Worm (Caenorhabditis elegans) whole organism, young adult: Measurements from ENCODE around the gene twk-31.

ENCODE experiments used
- B0035.1 ChIP-seq: sonication (generic microtip); optimal IDR thresholded peaks from 2 replicates; lab custom pipeline; 2016; ENCODE audit warnings: missing genetic modification characterization, mild to moderate bottlenecking, missing compliant biosample characterization, missing genotype, missing genetic modification reagents
- F33H1.4 ChIP-seq: fragments of 200-800 bp; sonication (Bioruptor generic); IDR thresholded peaks from 2 replicates; pipeline ENCODE4 v1.3.6; 2022; ENCODE audit warnings: missing genetic modification reagents, missing genetic modification characterization, missing compliant biosample characterization
- F37B4.10 ChIP-seq: fragments of 200-800 bp; sonication (Bioruptor generic); IDR thresholded peaks from 2 replicates; pipeline ENCODE4 v1.3.6; 2022; ENCODE audit warnings: missing genetic modification characterization, missing compliant biosample characterization
- F55B11.4 ChIP-seq: sonication (generic microtip); optimal IDR thresholded peaks from 2 replicates; lab custom pipeline; 2016; ENCODE audit warnings: missing compliant biosample characterization, missing genetic modification characterization, borderline replicate concordance; ENCODE audit not compliant: insufficient read depth
- K12H6.12 ChIP-seq: fragments of 200-800 bp; sonication (Bioruptor generic); optimal IDR thresholded peaks from 2 replicates; lab custom pipeline; 2018; ENCODE audit warnings: mild to moderate bottlenecking, missing genetic modification characterization, missing compliant biosample characterization
- Y53F4B.3 ChIP-seq: fragments of 200-800 bp; sonication (Bioruptor generic); IDR thresholded peaks from 2 replicates; pipeline ENCODE4 v1.3.6; 2022; ENCODE audit warnings: missing genetic modification reagents, missing genetic modification characterization, missing compliant biosample characterization
- attf-5 ChIP-seq: fragments of 200-800 bp; sonication (Bioruptor generic); optimal IDR thresholded peaks from 2 replicates; lab custom pipeline; 2018; ENCODE audit warnings: mild to moderate bottlenecking, missing genetic modification characterization, missing compliant biosample characterization
- attf-6 ChIP-seq: fragments of 200-800 bp; sonication (Bioruptor generic); IDR thresholded peaks from 2 replicates; pipeline ENCODE4 v1.3.6; 2022; ENCODE audit warnings: missing genetic modification reagents, missing genetic modification characterization, missing compliant biosample characterization
- bed-1 ChIP-seq: fragments of 200-800 bp; sonication (Bioruptor generic); IDR thresholded peaks from 2 replicates; pipeline ENCODE4 v1.3.6; 2022; ENCODE audit warnings: missing genetic modification reagents, missing genetic modification characterization, missing compliant biosample characterization
- bed-2 ChIP-seq: fragments of 200-800 bp; sonication (Bioruptor generic); IDR thresholded peaks from 2 replicates; pipeline ENCODE4 v1.3.6; 2022; ENCODE audit warnings: missing genetic modification reagents, missing genetic modification characterization, missing compliant biosample characterization
- ceh-100 ChIP-seq: fragments of 200-800 bp; sonication (Bioruptor generic); IDR thresholded peaks from 2 replicates; pipeline ENCODE4 v1.3.6; 2022; ENCODE audit warnings: missing genetic modification reagents, missing genetic modification characterization, missing compliant biosample characterization
- ceh-79 ChIP-seq: sonication (generic microtip); optimal IDR thresholded peaks from 2 replicates; lab custom pipeline; 2017; ENCODE audit warnings: mild to moderate bottlenecking, missing genetic modification characterization, missing compliant biosample characterization
- chd-7 ChIP-seq: sonication (generic microtip); optimal IDR thresholded peaks from 2 replicates; lab custom pipeline; 2016; ENCODE audit warnings: mild to moderate bottlenecking, missing genetic modification characterization, moderate library complexity, missing compliant biosample characterization
- efl-1 ChIP-seq: fragments of 150-350 bp; optimal IDR thresholded peaks from 2 replicates; lab custom pipeline; 2014; ENCODE audit warnings: missing biosample characterization, missing genetic modification reagents, missing genetic modification characterization
- egl-44 ChIP-seq: fragments of 200-800 bp; sonication (Bioruptor generic); IDR thresholded peaks from 2 replicates; pipeline ENCODE4 v1.3.6; 2022; ENCODE audit warnings: missing genetic modification reagents, missing genetic modification characterization, missing compliant biosample characterization
- egrh-3 ChIP-seq: fragments of 200-800 bp; sonication (Bioruptor generic); IDR thresholded peaks from 2 replicates; pipeline ENCODE4 v1.3.6; 2022; ENCODE audit warnings: missing genetic modification reagents, missing genetic modification characterization, missing compliant biosample characterization
- gei-17 ChIP-seq: fragments of 200-800 bp; sonication (Bioruptor generic); optimal IDR thresholded peaks from 2 replicates; lab custom pipeline; 2018; ENCODE audit warnings: mild to moderate bottlenecking, missing genetic modification characterization, missing compliant biosample characterization
- hmg-1.2 ChIP-seq: fragments of 200-800 bp; sonication (Bioruptor generic); IDR thresholded peaks from 2 replicates; pipeline ENCODE4 v1.3.6; 2022; ENCODE audit warnings: missing genetic modification reagents, missing genetic modification characterization, missing compliant biosample characterization
- hrde-1 ChIP-seq: sonication (generic microtip); optimal IDR thresholded peaks from 2 replicates; lab custom pipeline; 2016; ENCODE audit warnings: missing genetic modification characterization, mild to moderate bottlenecking, missing compliant biosample characterization, moderate library complexity, missing genotype, missing genetic modification reagents, borderline replicate concordance
- let-607 ChIP-seq, 2 experiments: fragments of 200-800 bp in 1 of 2; sonication (Bioruptor generic) in 1 of 2; sonication (generic microtip) in 1 of 2; optimal IDR thresholded peaks; 2 replicates each; lab custom pipeline; 2016 to 2018; ENCODE audit warnings: mild to moderate bottlenecking in 2 of 2, missing compliant biosample characterization in 2 of 2, missing genetic modification characterization in 2 of 2, moderate library complexity in 2 of 2, missing genotype in 1 of 2
- lin-54 ChIP-seq: fragments of 200-800 bp; sonication (Bioruptor generic); optimal IDR thresholded peaks from 2 replicates; lab custom pipeline; 2018; ENCODE audit warnings: mild to moderate bottlenecking, missing genetic modification characterization, missing compliant biosample characterization
- lsl-1 ChIP-seq: fragments of 200-800 bp; sonication (Bioruptor generic); optimal IDR thresholded peaks from 2 replicates; lab custom pipeline; 2018; ENCODE audit warnings: mild to moderate bottlenecking, missing genetic modification characterization, moderate library complexity, missing compliant biosample characterization
- lsy-27 ChIP-seq: sonication (generic microtip); optimal IDR thresholded peaks from 2 replicates; lab custom pipeline; 2017; ENCODE audit warnings: missing genetic modification characterization, mild to moderate bottlenecking, missing compliant biosample characterization, antibody characterized with exemption, missing genotype, borderline replicate concordance; ENCODE audit not compliant: insufficient read depth
- mel-28 ChIP-seq: sonication (generic microtip); optimal IDR thresholded peaks from 2 replicates; lab custom pipeline; 2016; ENCODE audit warnings: borderline replicate concordance, mild to moderate bottlenecking, missing genetic modification characterization, missing compliant biosample characterization
- nhr-120 ChIP-seq: fragments of 200-800 bp; sonication (Bioruptor generic); IDR thresholded peaks from 2 replicates; pipeline ENCODE4 v1.3.6; 2022; ENCODE audit warnings: missing genetic modification characterization, missing compliant biosample characterization
- nhr-27 ChIP-seq: fragments of 200-800 bp; sonication (Bioruptor generic); optimal IDR thresholded peaks from 2 replicates; lab custom pipeline; 2018; ENCODE audit warnings: mild to moderate bottlenecking, missing genetic modification characterization, moderate library complexity, missing compliant biosample characterization
- sdz-38 ChIP-seq: sonication (generic microtip); optimal IDR thresholded peaks from 2 replicates; lab custom pipeline; 2016; ENCODE audit warnings: missing genotype, missing genetic modification characterization, missing compliant biosample characterization
- sea-2 ChIP-seq: fragments of 200-800 bp; sonication (Bioruptor generic); IDR thresholded peaks from 2 replicates; pipeline ENCODE4 v1.3.6; 2022; ENCODE audit warnings: missing genetic modification characterization, missing compliant biosample characterization
- snpc-4 ChIP-seq, 5 experiments: fragments of 150-350 bp in 1 of 5; sonication (generic microtip) in 4 of 5; optimal IDR thresholded peaks; 2 replicates each; lab custom pipeline; 2014 to 2018; ENCODE audit warnings: missing genetic modification characterization in 5 of 5, missing biosample characterization in 3 of 5, antibody characterized with exemption in 2 of 5, mild to moderate bottlenecking in 2 of 5, missing compliant biosample characterization in 2 of 5, missing genotype in 2 of 5, moderate library complexity in 2 of 5, missing genetic modification reagents in 1 of 5
- tbp1 ChIP-seq: fragments of 200-800 bp; sonication (Bioruptor generic); optimal IDR thresholded peaks from 2 replicates; lab custom pipeline; 2018; ENCODE audit warnings: mild to moderate bottlenecking, missing genetic modification characterization, missing compliant biosample characterization
- tlf-1 ChIP-seq: fragments of 200-800 bp; sonication (Bioruptor generic); optimal IDR thresholded peaks from 2 replicates; lab custom pipeline; 2018; ENCODE audit warnings: mild to moderate bottlenecking, missing genetic modification characterization, missing compliant biosample characterization
- unc-62 ChIP-seq: fragments of 150-350 bp; optimal IDR thresholded peaks from 2 replicates; lab custom pipeline; 2014; ENCODE audit warnings: missing biosample characterization, missing genetic modification reagents, missing genetic modification characterization
- xnd-1 ChIP-seq: sonication (generic microtip); optimal IDR thresholded peaks from 2 replicates; lab custom pipeline; 2016; ENCODE audit warnings: missing genotype, missing genetic modification reagents, missing genetic modification characterization, missing compliant biosample characterization
- zfh-2 ChIP-seq: fragments of 200-800 bp; sonication (Bioruptor generic); conservative IDR thresholded peaks from 2 replicates; pipeline ENCODE4 v1.3.6; 2022; ENCODE audit warnings: missing genetic modification reagents, missing genetic modification characterization, missing compliant biosample characterization
- ztf-22 ChIP-seq: fragments of 200-800 bp; sonication (Bioruptor generic); optimal IDR thresholded peaks from 2 replicates; lab custom pipeline; 2018; ENCODE audit warnings: mild to moderate bottlenecking, missing genetic modification characterization, moderate library complexity, missing compliant biosample characterization
- ztf-25 ChIP-seq: fragments of 200-800 bp; sonication (Bioruptor generic); IDR thresholded peaks from 2 replicates; pipeline ENCODE4 v1.3.6; 2022; ENCODE audit warnings: missing genetic modification reagents, missing genetic modification characterization, missing compliant biosample characterization
- ztf-28 ChIP-seq: fragments of 200-800 bp; sonication (Bioruptor generic); IDR thresholded peaks from 2 replicates; pipeline ENCODE4 v1.3.6; 2022; ENCODE audit warnings: missing genetic modification reagents, missing genetic modification characterization, missing compliant biosample characterization

The twk-31 gene

DNA sequence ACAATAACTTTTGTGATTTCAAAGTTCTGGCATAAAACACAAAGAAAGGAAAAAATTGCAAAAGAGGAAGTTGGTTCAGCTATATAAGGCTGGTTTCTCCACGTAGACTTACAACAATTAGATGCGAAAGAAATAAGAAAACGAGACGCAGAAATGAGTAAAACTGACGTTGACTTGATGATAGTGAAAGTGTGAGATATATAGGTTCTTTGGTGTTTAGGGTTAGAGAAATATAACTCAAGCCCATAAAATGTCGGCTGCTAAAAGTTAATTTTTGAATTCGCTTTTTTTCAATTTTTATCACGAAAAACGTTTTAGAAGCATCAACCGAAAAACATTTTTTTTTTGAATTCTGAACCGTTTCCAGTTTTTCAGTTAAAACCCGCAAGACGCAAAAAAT lies 32.0 kb upstream of the twk-31 start:
- TF ChIP-seq snpc-4 (GFP tag; optimal IDR thresholded peaks at IDR 0.05; lab: Kevin White, UChicago) = no peak
- TF ChIP-seq snpc-4 (tag; optimal IDR thresholded peaks at IDR 0.05; lab: Kevin White, UChicago) = peak in 1 of 4 experiments; percentile 16
- TF ChIP-seq ceh-100 (GFP tag; lab: Robert Waterston, UW) = no peak

DNA sequence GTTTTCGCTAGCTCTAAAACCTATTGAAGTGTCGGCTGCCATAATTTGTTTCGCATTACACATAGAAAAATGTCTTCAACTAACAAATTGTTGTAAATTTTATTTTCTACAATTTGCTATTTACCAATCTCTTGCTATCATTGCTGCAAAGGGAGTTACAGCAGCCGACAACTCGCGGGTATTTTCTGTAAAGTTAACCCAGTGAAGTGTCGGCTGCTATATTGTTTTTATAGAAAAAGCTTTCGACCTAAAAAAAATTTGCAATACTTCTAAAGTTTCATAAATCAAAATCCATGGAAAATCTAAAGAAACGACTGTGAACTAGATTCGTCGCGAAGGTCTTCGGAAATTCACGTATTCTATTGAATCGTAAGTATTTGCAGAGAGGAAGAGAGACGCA lies 31.6 kb upstream of the twk-31 start:
- TF ChIP-seq snpc-4 (GFP tag; optimal IDR thresholded peaks at IDR 0.05; lab: Kevin White, UChicago) (no peak), snpc-4 (tag; optimal IDR thresholded peaks at IDR 0.05; lab: Kevin White, UChicago) (peak in 3 of 4 experiments; percentile 52 to 76 (median 60)), unc-62 (GFP tag; lab: Kevin White, UChicago) (no peak)

ce11 chrIII:11380555-11380954 lies 29.9 kb upstream of the twk-31 start:
- TF ChIP-seq xnd-1 (tag; lab: Kevin White, UChicago) = no peak
- peak; percentile 78 for TF ChIP-seq hmg-1.2 (GFP tag; lab: Robert Waterston, UW)
- peak; percentile 54 to 80 for TF ChIP-seq let-607 (tag; optimal IDR thresholded peaks at IDR 0.05; lab: Kevin White, UChicago)

ce11 chrIII:11381922-11382321 lies 28.6 kb upstream of the twk-31 start, which contains the start of gene subs-4:
subs-4 (plus strand) TSS chrIII:11382222.
- TF ChIP-seq F33H1.4 (GFP tag; lab: Robert Waterston, UW) = no peak
- TF ChIP-seq attf-5 (GFP tag; lab: Kevin White, UChicago) = no peak
- TF ChIP-seq hmg-1.2 (GFP tag; lab: Robert Waterston, UW) = no peak
- no peak for TF ChIP-seq tbp1 (GFP tag; lab: Kevin White, UChicago)
- no peak for TF ChIP-seq lin-54 (GFP tag; lab: Kevin White, UChicago)
- TF ChIP-seq gei-17 (GFP tag; lab: Kevin White, UChicago) = no peak
- no peak for TF ChIP-seq B0035.1 (tag; lab: Kevin White, UChicago)
- TF ChIP-seq ceh-79 (tag; lab: Kevin White, UChicago) = no peak
- TF ChIP-seq Y53F4B.3 (GFP tag; lab: Robert Waterston, UW) = no peak
- TF ChIP-seq hrde-1 (tag; lab: Kevin White, UChicago) = no peak
- TF ChIP-seq egl-44 (GFP tag; lab: Robert Waterston, UW) = no peak
- no peak for TF ChIP-seq F37B4.10 (GFP tag; lab: Robert Waterston, UW)
- no peak for TF ChIP-seq nhr-27
- no peak for TF ChIP-seq ztf-22
- TF ChIP-seq ztf-28 (GFP tag; lab: Robert Waterston, UW) = no peak

- TF ChIP-seq F55B11.4 (tag; lab: Kevin White, UChicago) = no peak
- no peak for TF ChIP-seq bed-2 (GFP tag; lab: Robert Waterston, UW)
- TF ChIP-seq egrh-3 (GFP tag; lab: Robert Waterston, UW) = peak; percentile 64
- no peak for TF ChIP-seq sea-2 (GFP tag; lab: Robert Waterston, UW)
- 0 out of 2 replicates have a peak, but pooled peaks have one; percentile 18 for TF ChIP-seq bed-1 (GFP tag; lab: Robert Waterston, UW)
- TF ChIP-seq lsl-1 = no peak
- no peak for TF ChIP-seq nhr-120 (GFP tag; lab: Robert Waterston, UW)
- TF ChIP-seq lsy-27 (tag; lab: Kevin White, UChicago) = no peak
- no peak for TF ChIP-seq unc-62 (GFP tag; lab: Kevin White, UChicago)
- no peak for TF ChIP-seq mel-28 (tag; lab: Kevin White, UChicago)
- TF ChIP-seq tlf-1 (GFP tag; lab: Kevin White, UChicago) = no peak
- TF ChIP-seq attf-6 = no peak
- no peak for TF ChIP-seq efl-1 (GFP tag; lab: Kevin White, UChicago)
- peak; percentile 41 for TF ChIP-seq chd-7 (tag; lab: Kevin White, UChicago)
- TF ChIP-seq zfh-2 (GFP tag; lab: Robert Waterston, UW) = peak; percentile 95
- TF ChIP-seq ztf-25 (GFP tag; lab: Robert Waterston, UW) = no peak
- no peak for TF ChIP-seq K12H6.12 (tag; lab: Kevin White, UChicago)
- TF ChIP-seq sdz-38 (tag; lab: Kevin White, UChicago) = no peak
- TF ChIP-seq, all 124 proteins: peak for 4
These were observed 21.1 kb upstream of the twk-31 start for ce11 chrIII:11389384-11389783.
